Worm (Caenorhabditis elegans) whole organism, early embryonic: Measurements from ENCODE around the gene grsp-3.

ENCODE experiments used
- B0310.2 ChIP-seq: sonication (generic microtip); optimal IDR thresholded peaks from 2 replicates; lab custom pipeline; 2016; ENCODE audit warnings: mild to moderate bottlenecking, missing genetic modification characterization, missing compliant biosample characterization
- F13C5.2 ChIP-seq: sonication (generic microtip); optimal IDR thresholded peaks from 2 replicates; lab custom pipeline; 2017; ENCODE audit warnings: mild to moderate bottlenecking, missing genetic modification characterization, inconsistent platforms, missing compliant biosample characterization
- ama-1 ChIP-seq: fragments of 150-350 bp; optimal IDR thresholded peaks from 2 replicates; lab custom pipeline; 2014
- ceh-13 ChIP-seq: fragments of 200-800 bp; sonication (Bioruptor generic); optimal IDR thresholded peaks from 2 replicates; lab custom pipeline; 2018; ENCODE audit warnings: mild to moderate bottlenecking, missing genetic modification characterization, missing compliant biosample characterization
- ceh-36 ChIP-seq: sonication (generic microtip); optimal IDR thresholded peaks from 2 replicates; lab custom pipeline; 2016; ENCODE audit warnings: missing genetic modification characterization, inconsistent platforms, missing compliant biosample characterization
- flt-1 ChIP-seq: fragments of 200-800 bp; sonication (Bioruptor generic); IDR thresholded peaks from 2 replicates; pipeline ENCODE4 v1.3.6; 2022; ENCODE audit warnings: missing genetic modification characterization, missing compliant biosample characterization
- hmbx-1 ChIP-seq: sonication (generic microtip); optimal IDR thresholded peaks from 2 replicates; lab custom pipeline; 2016; ENCODE audit warnings: mild to moderate bottlenecking, missing genetic modification characterization, missing compliant biosample characterization
- pes-1 ChIP-seq: fragments of 200-800 bp; sonication (Bioruptor generic); IDR thresholded peaks from 2 replicates; pipeline ENCODE4 v1.3.6; 2022; ENCODE audit warnings: missing genetic modification reagents, missing genetic modification characterization, missing compliant biosample characterization
- scrt-1 ChIP-seq: fragments of 200-800 bp; sonication (Bioruptor generic); IDR thresholded peaks from 2 replicates; pipeline ENCODE4 v1.3.6; 2022; ENCODE audit warnings: missing genetic modification characterization, missing compliant biosample characterization
- sea-1 ChIP-seq: fragments of 200-800 bp; sonication (Bioruptor generic); conservative IDR thresholded peaks from 2 replicates; pipeline ENCODE4 v1.3.6; 2022; ENCODE audit warnings: missing genetic modification characterization, missing compliant biosample characterization
- tbx-11 ChIP-seq: fragments of 200-800 bp; sonication (Bioruptor generic); IDR thresholded peaks from 2 replicates; pipeline ENCODE4 v1.3.6; 2022; ENCODE audit warnings: missing genetic modification characterization, missing compliant biosample characterization
- tbx-37 ChIP-seq: fragments of 200-800 bp; sonication (Bioruptor generic); conservative IDR thresholded peaks from 2 replicates; pipeline ENCODE4 v1.3.6; 2022; ENCODE audit warnings: missing genetic modification reagents, missing genetic modification characterization, missing compliant biosample characterization
- tra-4 ChIP-seq: sonication (generic microtip); optimal IDR thresholded peaks from 2 replicates; lab custom pipeline; 2017; ENCODE audit warnings: missing genetic modification characterization, missing compliant biosample characterization

DNA sequence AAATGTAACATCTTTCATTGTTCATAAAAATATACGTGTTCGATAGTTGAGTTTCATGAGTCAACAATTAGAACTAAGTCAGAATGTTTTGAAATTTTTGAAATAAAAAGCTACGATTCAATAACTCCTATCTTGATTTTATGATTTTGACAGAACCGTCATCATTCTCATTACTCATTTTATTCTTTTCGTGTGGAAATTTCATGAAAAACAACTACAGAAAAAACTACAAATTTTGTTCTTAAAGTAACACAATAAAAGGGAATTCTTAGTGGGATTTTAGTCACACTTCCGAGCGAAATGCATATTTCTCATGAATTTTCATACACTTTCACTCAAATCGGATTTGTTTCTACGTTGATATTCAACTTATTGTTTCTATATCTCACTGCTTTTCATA is 45.2 kb upstream of the grsp-3 start, which contains the start of gene str-44:
- TF ChIP-seq flt-1 (GFP tag; lab: Robert Waterston, UW) (no peak), ceh-36 (tag; lab: Kevin White, UChicago) (no peak), ama-1 (lab: Kevin White, UChicago) (no peak), hmbx-1 (tag; lab: Kevin White, UChicago) (no peak), F13C5.2 (tag; lab: Kevin White, UChicago) (no peak), tbx-37 (GFP tag; lab: Robert Waterston, UW) (no peak), ceh-13 (GFP tag; lab: Kevin White, UChicago) (no peak), B0310.2 (no peak), tra-4 (tag; lab: Kevin White, UChicago) (no peak), tbx-11 (no peak), scrt-1 (GFP tag; lab: Robert Waterston, UW) (no peak), sea-1 (GFP tag; lab: Robert Waterston, UW) (no peak), pes-1 (GFP tag; lab: Robert Waterston, UW) (no peak)
